Worm (Caenorhabditis elegans): Measurements from ENCODE around the gene praf-3.

DNA sequence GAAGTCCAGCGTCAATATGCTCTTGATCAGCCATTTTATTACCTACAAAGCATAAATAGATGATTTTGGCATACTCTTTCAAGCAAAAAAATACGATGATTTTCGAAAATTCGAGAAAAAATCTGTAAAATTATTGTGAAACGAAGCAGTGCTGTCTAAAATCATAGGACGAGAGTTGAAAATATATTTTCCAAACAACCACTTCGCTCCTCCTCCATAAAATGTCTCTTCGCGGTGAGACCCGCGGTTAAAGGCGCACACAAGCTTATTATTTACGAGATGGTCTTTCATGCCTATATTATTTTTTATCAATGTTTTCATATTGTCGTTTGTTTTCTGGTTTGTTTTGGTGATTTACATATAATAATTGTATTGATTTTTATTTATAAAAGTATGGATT lies 505 bp upstream of the praf-3 start, which contains the start of gene nap-1:
- TF ChIP-seq pha-4 (tag; optimal IDR thresholded peaks at IDR 0.05): peak; percentile 60
- no peak for TF ChIP-seq lin-32 (GFP tag; optimal IDR thresholded peaks at IDR 0.05)
- TF ChIP-seq unc-62 (GFP tag; optimal IDR thresholded peaks at IDR 0.05): no peak
- no peak for TF ChIP-seq mls-2 (tag; optimal IDR thresholded peaks at IDR 0.05)
- peak; percentile 69 for TF ChIP-seq mep-1 (tag; optimal IDR thresholded peaks at IDR 0.05)
- TF ChIP-seq nhr-76 (tag; optimal IDR thresholded peaks at IDR 0.05): no peak
- peak; percentile 31 for TF ChIP-seq nhr-237 (tag; optimal IDR thresholded peaks at IDR 0.05)
- TF ChIP-seq ztf-11 (tag; optimal IDR thresholded peaks at IDR 0.05): no peak
- peak; percentile 61 for TF ChIP-seq lin-13 (tag; optimal IDR thresholded peaks at IDR 0.05)
- no peak for TF ChIP-seq nhr-28 (tag; optimal IDR thresholded peaks at IDR 0.05)
